Fruit fly (Drosophila melanogaster) whole organism, wandering third instar larva: ENCODE measurements around the gene ergic53.

ENCODE experiments used
- Abd-B ChIP-seq: fragments of >200 bp; optimal IDR thresholded peaks from 2 replicates; lab custom pipeline; 2017; ENCODE audit warnings: missing biosample characterization, missing genetic modification characterization
- CG9705 ChIP-seq: fragments of 200-800 bp; sonication (Bioruptor generic); optimal IDR thresholded peaks from 2 replicates; lab custom pipeline; 2018; ENCODE audit warnings: missing biosample characterization, mild to moderate bottlenecking, missing genetic modification characterization
- CrebA ChIP-seq: fragments of 200-800 bp; sonication (Bioruptor generic); optimal IDR thresholded peaks from 2 replicates; lab custom pipeline; 2016; ENCODE audit warnings: missing biosample characterization, mild to moderate bottlenecking, missing genetic modification characterization, borderline replicate concordance
- Dfd ChIP-seq: fragments of >200 bp; optimal IDR thresholded peaks from 2 replicates; lab custom pipeline; 2017; ENCODE audit warnings: missing biosample characterization, missing genetic modification characterization
- Hr78 ChIP-seq: fragments of >200 bp; optimal IDR thresholded peaks from 2 replicates; lab custom pipeline; 2017; ENCODE audit warnings: missing biosample characterization, missing genetic modification characterization
- Myc ChIP-seq: fragments of >200 bp; optimal IDR thresholded peaks from 2 replicates; lab custom pipeline; 2017
- N ChIP-seq: fragments of >200 bp; optimal IDR thresholded peaks from 2 replicates; lab custom pipeline; 2018; ENCODE audit warnings: missing biosample characterization, missing external identifiers, missing genetic modification characterization
- Sp1 ChIP-seq: fragments of 200-800 bp; sonication (Bioruptor generic); optimal IDR thresholded peaks from 3 replicates; lab custom pipeline; 2019; ENCODE audit warnings: missing biosample characterization, mild to moderate bottlenecking, missing genetic modification characterization, moderate library complexity
- h ChIP-seq: fragments of 200-800 bp; sonication (Bioruptor generic); optimal IDR thresholded peaks from 3 replicates; lab custom pipeline; 2016; ENCODE audit warnings: missing biosample characterization, mild to moderate bottlenecking, missing genetic modification characterization
- pan ChIP-seq: fragments of >200 bp; optimal IDR thresholded peaks from 2 replicates; lab custom pipeline; 2017
- psq ChIP-seq: fragments of 200-800 bp; sonication (Bioruptor generic); optimal IDR thresholded peaks from 3 replicates; lab custom pipeline; 2017; ENCODE audit warnings: missing biosample characterization, mild to moderate bottlenecking, missing genetic modification characterization, moderate library complexity

DNA sequence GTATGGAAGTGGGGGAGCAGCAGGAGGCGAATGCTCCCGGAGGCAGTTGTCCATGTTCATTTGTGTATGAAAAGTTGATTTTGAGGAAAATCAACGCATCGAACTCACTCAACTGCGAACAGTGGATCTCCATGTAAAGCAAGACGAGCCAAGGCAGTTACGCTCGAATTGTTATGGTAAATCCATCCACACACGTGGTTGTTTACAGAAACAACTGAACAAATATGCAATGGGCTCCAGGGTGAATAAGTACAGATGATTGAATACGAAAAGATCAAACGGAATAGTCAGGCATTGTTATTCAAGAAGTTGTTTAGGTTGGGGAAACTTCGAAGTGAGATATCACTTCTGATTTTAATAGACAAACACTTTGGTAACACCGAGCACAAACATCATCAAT lies 49.3 kb downstream of the ergic53 start:
- no peak for TF ChIP-seq psq (GFP tag; lab: Kevin White, UChicago)
- TF ChIP-seq N: no peak
- TF ChIP-seq Sp1: no peak
- TF ChIP-seq h (GFP tag; lab: Kevin White, UChicago): no peak
- no peak for TF ChIP-seq Dfd
- TF ChIP-seq Myc: no peak
- TF ChIP-seq Abd-B (GFP tag; lab: Kevin White, UChicago): no peak
- no peak for TF ChIP-seq Hr78 (GFP tag; lab: Kevin White, UChicago)
- no peak for TF ChIP-seq CG9705 (GFP tag; lab: Kevin White, UChicago)
- TF ChIP-seq CrebA (GFP tag; lab: Kevin White, UChicago): no peak
- TF ChIP-seq pan (lab: Kevin White, UChicago): no peak
